Fruit fly (Drosophila melanogaster) whole organism, embryonic: Measurements from ENCODE around the gene CG31436.

Experiments
- Aef1 ChIP-seq: fragments of 200-800 bp; sonication (Bioruptor generic); IDR thresholded peaks from 3 replicates; pipeline ENCODE4 v1.3.6; 2022; ENCODE audit warnings: missing biosample characterization, missing genetic modification characterization
- Asciz ChIP-seq: fragments of 200-800 bp; sonication (Bioruptor generic); optimal IDR thresholded peaks from 2 replicates; lab custom pipeline; 2017; ENCODE audit warnings: missing biosample characterization, mild to moderate bottlenecking, missing genetic modification characterization, missing genetic modification reagents
- C15 ChIP-seq: fragments of 200-800 bp; sonication (Bioruptor generic); IDR thresholded peaks from 3 replicates; pipeline ENCODE4 v1.3.6; 2022; ENCODE audit warnings: missing biosample characterization, missing genetic modification characterization
- CG10147 ChIP-seq: fragments of 200-800 bp; sonication (Bioruptor generic); optimal IDR thresholded peaks from 2 replicates; lab custom pipeline; 2019; ENCODE audit warnings: missing biosample characterization, mild to moderate bottlenecking, missing genetic modification characterization, moderate library complexity
- CG10431 ChIP-seq: fragments of 200-800 bp; sonication (Bioruptor generic); optimal IDR thresholded peaks from 3 replicates; lab custom pipeline; 2018; ENCODE audit warnings: missing biosample characterization, mild to moderate bottlenecking, missing genetic modification characterization
- CG12155 ChIP-seq: fragments of 200-800 bp; sonication (Bioruptor generic); optimal IDR thresholded peaks from 3 replicates; lab custom pipeline; 2016; ENCODE audit warnings: missing biosample characterization, missing genetic modification characterization
- CG12236 ChIP-seq: fragments of 200-800 bp; sonication (Bioruptor generic); optimal IDR thresholded peaks from 2 replicates; lab custom pipeline; 2016; ENCODE audit warnings: missing biosample characterization, missing genetic modification characterization
- CG15269 ChIP-seq: fragments of 200-800 bp; sonication (Bioruptor generic); optimal IDR thresholded peaks from 2 replicates; lab custom pipeline; 2018; ENCODE audit warnings: missing biosample characterization, mild to moderate bottlenecking, missing genetic modification characterization, moderate library complexity
- CG17385 ChIP-seq: fragments of 200-800 bp; sonication (Bioruptor generic); optimal IDR thresholded peaks from 3 replicates; lab custom pipeline; 2018; ENCODE audit warnings: missing biosample characterization, mild to moderate bottlenecking, missing genetic modification characterization
- CG17568 ChIP-seq: fragments of 200-800 bp; sonication (Bioruptor generic); optimal IDR thresholded peaks from 2 replicates; lab custom pipeline; 2018; ENCODE audit warnings: missing biosample characterization, mild to moderate bottlenecking, missing genetic modification characterization, moderate library complexity
- CG18011 ChIP-seq: fragments of 200-800 bp; sonication (Bioruptor generic); optimal IDR thresholded peaks from 2 replicates; lab custom pipeline; 2017; ENCODE audit warnings: missing biosample characterization, missing genetic modification characterization, mild to moderate bottlenecking, moderate library complexity, missing genotype
- CG31388 ChIP-seq: fragments of 200-800 bp; sonication (Bioruptor generic); optimal IDR thresholded peaks from 2 replicates; lab custom pipeline; 2016; ENCODE audit warnings: missing biosample characterization, missing genetic modification characterization
- CG4282 ChIP-seq: fragments of 200-800 bp; sonication (Bioruptor generic); optimal IDR thresholded peaks from 2 replicates; lab custom pipeline; 2016; ENCODE audit warnings: missing biosample characterization, missing genetic modification characterization
- CG6254 ChIP-seq: fragments of 200-800 bp; sonication (Bioruptor generic); optimal IDR thresholded peaks from 3 replicates; lab custom pipeline; 2017; ENCODE audit warnings: mild to moderate bottlenecking, missing biosample characterization, missing genetic modification reagents, missing genetic modification characterization
- CG6813 ChIP-seq: fragments of 200-800 bp; sonication (Bioruptor generic); optimal IDR thresholded peaks from 2 replicates; lab custom pipeline; 2017; ENCODE audit warnings: missing biosample characterization, missing genetic modification characterization, mild to moderate bottlenecking, moderate library complexity, missing genetic modification reagents
- Deaf1 ChIP-seq: fragments of 200-800 bp; optimal IDR thresholded peaks from 3 replicates; lab custom pipeline; 2019; ENCODE audit warnings: missing biosample characterization, mild to moderate bottlenecking, missing genetic modification characterization, moderate library complexity
- Fer2 ChIP-seq: fragments of 200-800 bp; sonication (Bioruptor generic); optimal IDR thresholded peaks from 2 replicates; lab custom pipeline; 2018; ENCODE audit warnings: missing biosample characterization, mild to moderate bottlenecking, missing genetic modification characterization, moderate library complexity
- Hand ChIP-seq: fragments of 200-800 bp; sonication (Bioruptor generic); optimal IDR thresholded peaks from 2 replicates; lab custom pipeline; 2017; ENCODE audit warnings: mild to moderate bottlenecking, missing biosample characterization, missing genetic modification reagents, missing genetic modification characterization
- Max ChIP-seq: fragments of 200-800 bp; sonication (Bioruptor generic); optimal IDR thresholded peaks from 2 replicates; lab custom pipeline; 2016; ENCODE audit warnings: missing biosample characterization, mild to moderate bottlenecking, missing genetic modification characterization
- Nf-YA ChIP-seq: fragments of 200-800 bp; sonication (Bioruptor generic); IDR thresholded peaks from 2 replicates; pipeline ENCODE4 v1.3.6; 2022; ENCODE audit warnings: missing biosample characterization, missing genetic modification characterization
- Oli ChIP-seq: fragments of 200-800 bp; sonication (Bioruptor generic); optimal IDR thresholded peaks from 2 replicates; lab custom pipeline; 2018; ENCODE audit warnings: missing biosample characterization, mild to moderate bottlenecking, missing genetic modification characterization, moderate library complexity
- Pdp1 ChIP-seq, 2 experiments: fragments of 200-800 bp; sonication (Bioruptor generic); optimal IDR thresholded peaks; 3 replicates each; lab custom pipeline; 2016; ENCODE audit warnings: missing biosample characterization in 2 of 2, missing genetic modification characterization in 2 of 2, mild to moderate bottlenecking in 1 of 2, moderate library complexity in 1 of 2
- aop ChIP-seq: fragments of 200-800 bp; sonication (Bioruptor generic); IDR thresholded peaks from 2 replicates; pipeline ENCODE4 v1.3.6; 2022; ENCODE audit warnings: missing biosample characterization, missing genetic modification characterization
- bigmax ChIP-seq: fragments of 200-800 bp; sonication (Bioruptor generic); optimal IDR thresholded peaks from 2 replicates; lab custom pipeline; 2018; ENCODE audit warnings: missing biosample characterization, mild to moderate bottlenecking, missing genetic modification characterization
- br ChIP-seq: fragments of >200 bp; optimal IDR thresholded peaks from 2 replicates; lab custom pipeline; 2017
- bsh ChIP-seq, 2 experiments: fragments of 200-800 bp; sonication (Bioruptor generic); optimal IDR thresholded peaks; 2 replicates each; lab custom pipeline; 2017 to 2018; ENCODE audit warnings: mild to moderate bottlenecking in 2 of 2, missing biosample characterization in 2 of 2, missing genetic modification characterization in 2 of 2, moderate library complexity in 1 of 2
- chinmo ChIP-seq: fragments of 200-800 bp; sonication (Bioruptor generic); IDR thresholded peaks from 4 replicates; pipeline ENCODE4 v1.3.6; 2022; ENCODE audit warnings: missing biosample characterization, missing genetic modification characterization; ENCODE audit not compliant: partially characterized antibody
- chm ChIP-seq: fragments of 200-800 bp; sonication (Bioruptor generic); IDR thresholded peaks from 2 replicates; pipeline ENCODE4 v1.3.6; 2022; ENCODE audit warnings: missing biosample characterization, missing genetic modification characterization
- ci ChIP-seq: fragments of 200-800 bp; sonication (Bioruptor generic); IDR thresholded peaks from 3 replicates; pipeline ENCODE4 v1.3.6; 2022; ENCODE audit warnings: missing biosample characterization, missing genetic modification characterization
- cwo ChIP-seq: fragments of 200-800 bp; sonication (Bioruptor generic); optimal IDR thresholded peaks from 3 replicates; lab custom pipeline; 2017; ENCODE audit warnings: missing biosample characterization, missing genetic modification characterization, mild to moderate bottlenecking, moderate library complexity, missing genetic modification reagents
- da ChIP-seq: fragments of 200-800 bp; sonication (Bioruptor generic); optimal IDR thresholded peaks from 2 replicates; lab custom pipeline; 2016; ENCODE audit warnings: missing biosample characterization, missing genetic modification characterization
- dimm ChIP-seq: fragments of 200-800 bp; sonication (Bioruptor generic); IDR thresholded peaks from 2 replicates; pipeline ENCODE4 v1.3.6; 2022; ENCODE audit warnings: missing biosample characterization, missing genetic modification characterization
- dpn ChIP-seq, 2 experiments: fragments of 200-800 bp; sonication (Bioruptor generic); optimal IDR thresholded peaks; 3 replicates each; lab custom pipeline; 2016; ENCODE audit warnings: missing biosample characterization in 2 of 2, missing genetic modification characterization in 2 of 2
- ems ChIP-seq: fragments of 200-800 bp; sonication (Bioruptor generic); optimal IDR thresholded peaks from 3 replicates; lab custom pipeline; 2016; ENCODE audit warnings: missing biosample characterization, missing genetic modification characterization
- eve ChIP-seq, 2 experiments: fragments of >200 bp; optimal IDR thresholded peaks; 2 replicates each; lab custom pipeline; 2017; ENCODE audit warnings: missing biosample characterization in 2 of 2, missing genetic modification characterization in 2 of 2
- gro ChIP-seq: fragments of 200-800 bp; sonication (Bioruptor generic); optimal IDR thresholded peaks from 2 replicates; lab custom pipeline; 2016; ENCODE audit warnings: missing biosample characterization, missing genetic modification characterization
- ind ChIP-seq: fragments of 200-800 bp; sonication (Bioruptor generic); optimal IDR thresholded peaks from 3 replicates; lab custom pipeline; 2016; ENCODE audit warnings: missing biosample characterization, missing genetic modification characterization
- insv ChIP-seq, 2 experiments: fragments of 200-800 bp; sonication (Bioruptor generic); optimal IDR thresholded peaks; 3 replicates each; lab custom pipeline; 2016 to 2018; ENCODE audit warnings: missing biosample characterization in 2 of 2, missing genetic modification characterization in 2 of 2
- jigr1 ChIP-seq: fragments of 200-800 bp; sonication (Bioruptor generic); IDR thresholded peaks from 3 replicates; pipeline ENCODE4 v1.3.6; 2022; ENCODE audit warnings: missing biosample characterization, missing genetic modification characterization
- kay ChIP-seq: fragments of 200-800 bp; sonication (Bioruptor generic); optimal IDR thresholded peaks from 2 replicates; lab custom pipeline; 2016; ENCODE audit warnings: missing biosample characterization, missing genetic modification characterization
- lola ChIP-seq, 3 experiments: fragments of >200 bp in 2 of 3; fragments of 200-800 bp in 1 of 3; sonication (Bioruptor generic) in 1 of 3; optimal IDR thresholded peaks; 2 replicates each; lab custom pipeline; 2017 to 2019; ENCODE audit warnings: missing biosample characterization in 3 of 3, missing genetic modification characterization in 3 of 3, mild to moderate bottlenecking in 1 of 3, moderate library complexity in 1 of 3
- mirr ChIP-seq: fragments of 200-800 bp; sonication (Bioruptor generic); optimal IDR thresholded peaks from 3 replicates; lab custom pipeline; 2018; ENCODE audit warnings: missing biosample characterization, mild to moderate bottlenecking, missing genetic modification characterization
- mld ChIP-seq: fragments of 200-800 bp; sonication (Bioruptor generic); IDR thresholded peaks from 3 replicates; pipeline ENCODE4 v1.3.6; 2022; ENCODE audit warnings: missing biosample characterization, missing genetic modification characterization; ENCODE audit not compliant: partially characterized antibody
- nau ChIP-seq: fragments of 200-800 bp; sonication (Bioruptor generic); optimal IDR thresholded peaks from 3 replicates; lab custom pipeline; 2017; ENCODE audit warnings: missing biosample characterization, mild to moderate bottlenecking, missing genetic modification characterization, missing genetic modification reagents
- pros ChIP-seq: fragments of 200-800 bp; sonication (Bioruptor generic); optimal IDR thresholded peaks from 3 replicates; lab custom pipeline; 2019; ENCODE audit warnings: missing biosample characterization, mild to moderate bottlenecking, missing genetic modification characterization, moderate library complexity
- pum ChIP-seq: fragments of 200-800 bp; sonication (Bioruptor generic); optimal IDR thresholded peaks from 2 replicates; lab custom pipeline; 2016; ENCODE audit warnings: missing biosample characterization, missing genetic modification characterization
- run ChIP-seq: fragments of 200-800 bp; sonication (Bioruptor generic); optimal IDR thresholded peaks from 3 replicates; lab custom pipeline; 2018; ENCODE audit warnings: missing biosample characterization, mild to moderate bottlenecking, missing genetic modification characterization
- schlank ChIP-seq: fragments of 200-800 bp; sonication (Bioruptor generic); optimal IDR thresholded peaks from 2 replicates; lab custom pipeline; 2018; ENCODE audit warnings: missing biosample characterization, mild to moderate bottlenecking, missing genetic modification characterization
- tll ChIP-seq, 2 experiments: fragments of 200-800 bp in 1 of 2; fragments of >200 bp in 1 of 2; sonication (Bioruptor generic) in 1 of 2; optimal IDR thresholded peaks; 2 replicates each; lab custom pipeline; 2017 to 2019; ENCODE audit warnings: missing biosample characterization in 2 of 2, missing genetic modification characterization in 2 of 2, mild to moderate bottlenecking in 1 of 2, moderate library complexity in 1 of 2
- toy ChIP-seq: fragments of 200-800 bp; sonication (Bioruptor generic); IDR thresholded peaks from 2 replicates; pipeline ENCODE4 v1.3.6; 2022; ENCODE audit warnings: missing biosample characterization, missing genetic modification characterization
- ttk ChIP-seq: fragments of 200-800 bp; sonication (Bioruptor generic); IDR thresholded peaks from 2 replicates; pipeline ENCODE4 v2.1.2; 2022; ENCODE audit warnings: missing biosample characterization, missing genetic modification characterization

The CG31436 gene

DNA sequence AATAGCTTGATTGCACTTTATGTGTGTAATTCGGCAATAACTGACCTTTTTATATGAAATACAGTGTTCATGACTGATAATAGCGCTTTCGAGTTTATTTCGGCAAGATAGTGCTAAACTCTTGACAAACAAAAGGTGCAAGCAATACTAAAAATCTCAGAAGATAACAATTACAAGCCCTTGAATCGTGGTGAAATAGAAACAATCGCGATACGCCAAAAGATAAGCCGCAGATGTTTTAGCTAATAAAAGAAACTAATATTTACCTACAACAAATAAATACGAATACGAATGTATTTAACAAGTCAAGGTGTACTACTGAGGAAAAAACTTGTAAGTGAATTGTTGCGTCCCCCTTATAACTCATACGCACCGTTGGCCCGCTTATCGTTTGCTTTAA, 28.7 kb upstream of the CG31436 start:
- no peak for TF ChIP-seq dimm (GFP tag; lab: Robert Waterston, UW)
- no peak for TF ChIP-seq C15 (GFP tag; lab: Robert Waterston, UW)
- TF ChIP-seq bsh (GFP tag; optimal IDR thresholded peaks at IDR 0.05; lab: Kevin White, UChicago), result no peak
- TF ChIP-seq ttk, result no peak
- peak; percentile 19 for TF ChIP-seq cwo
- TF ChIP-seq CG12155 (GFP tag; lab: Kevin White, UChicago), result no peak
- no peak for TF ChIP-seq br (lab: Kevin White, UChicago)
- TF ChIP-seq ci (GFP tag; lab: Robert Waterston, UW), result no peak
- no peak for TF ChIP-seq Aef1 (GFP tag; lab: Robert Waterston, UW)
- no peak for TF ChIP-seq eve (GFP tag; optimal IDR thresholded peaks at IDR 0.05; lab: Kevin White, UChicago)
- TF ChIP-seq jigr1 (GFP tag; lab: Robert Waterston, UW), result no peak
- TF ChIP-seq CG31388 (GFP tag; lab: Kevin White, UChicago), result no peak
- no peak for TF ChIP-seq Fer2 (tag; lab: Kevin White, UChicago)
- no peak for TF ChIP-seq pum (GFP tag; lab: Kevin White, UChicago)
- no peak for TF ChIP-seq da (GFP tag; lab: Kevin White, UChicago)
- peak; percentile 55 for TF ChIP-seq CG15269 (tag; lab: Kevin White, UChicago)
- no peak for TF ChIP-seq chinmo (GFP tag; lab: Robert Waterston, UW)
- no peak for TF ChIP-seq Nf-YA (GFP tag; lab: Robert Waterston, UW)
- peak; percentile 59 for TF ChIP-seq CG10147 (GFP tag; lab: Kevin White, UChicago)
- TF ChIP-seq Max (GFP tag; lab: Kevin White, UChicago), result no peak
- TF ChIP-seq Pdp1 (GFP tag; optimal IDR thresholded peaks at IDR 0.05; lab: Kevin White, UChicago), result no peak
- peak; percentile 22 for TF ChIP-seq CG17385 (GFP tag; lab: Kevin White, UChicago)
- TF ChIP-seq chm (GFP tag; lab: Robert Waterston, UW), result no peak
- TF ChIP-seq lola (GFP tag; optimal IDR thresholded peaks at IDR 0.05; lab: Kevin White, UChicago), result no peak
- TF ChIP-seq kay, result no peak
- TF ChIP-seq CG17568, result peak; percentile 58
- peak; percentile 34 for TF ChIP-seq schlank
- TF ChIP-seq run (tag; lab: Kevin White, UChicago), result no peak
- TF ChIP-seq bigmax, result no peak
- peak; percentile 52 for TF ChIP-seq Hand
- no peak for TF ChIP-seq Asciz (GFP tag; lab: Kevin White, UChicago)
- TF ChIP-seq pros (GFP tag; lab: Kevin White, UChicago), result no peak
- TF ChIP-seq toy (GFP tag; lab: Robert Waterston, UW), result no peak
- TF ChIP-seq CG12236, result no peak
- TF ChIP-seq CG10431, result no peak
- no peak for TF ChIP-seq Oli (tag; lab: Kevin White, UChicago)
- no peak for TF ChIP-seq tll (GFP tag; optimal IDR thresholded peaks at IDR 0.05; lab: Kevin White, UChicago)
- peak; percentile 25 for TF ChIP-seq CG6813 (GFP tag; lab: Kevin White, UChicago)
- TF ChIP-seq aop, result no peak
- TF ChIP-seq ind (GFP tag; lab: Kevin White, UChicago), result no peak
- no peak for TF ChIP-seq Deaf1 (tag; lab: Kevin White, UChicago)
- TF ChIP-seq dpn (GFP tag; optimal IDR thresholded peaks at IDR 0.05; lab: Kevin White, UChicago), result no peak
- TF ChIP-seq ems, result no peak
- no peak for TF ChIP-seq gro (GFP tag; lab: Kevin White, UChicago)
- peak; percentile 69 for TF ChIP-seq mirr (GFP tag; lab: Kevin White, UChicago)
- TF ChIP-seq CG18011 (GFP tag; lab: Kevin White, UChicago), result no peak
- TF ChIP-seq CG6254 (GFP tag; lab: Kevin White, UChicago), result no peak
- TF ChIP-seq CG4282, result no peak
- no peak for TF ChIP-seq insv (GFP tag; optimal IDR thresholded peaks at IDR 0.05; lab: Kevin White, UChicago)
- no peak for TF ChIP-seq mld
- no peak for TF ChIP-seq nau
